Fruit fly (Drosophila melanogaster) whole organism, embryonic: Measurements from ENCODE around the gene Trs20.
A peak's percentile ranks its signal among the peaks of the same experiment; 100 is the strongest.

Source experiments
- Adf1 ChIP-seq: fragments of 200-800 bp; sonication (Bioruptor generic); IDR thresholded peaks from 2 replicates; pipeline ENCODE4 v1.3.6; 2022; ENCODE audit warnings: missing biosample characterization, missing genetic modification characterization
- CG1024 ChIP-seq: fragments of 200-800 bp; sonication (Bioruptor generic); IDR thresholded peaks from 2 replicates; pipeline ENCODE4 v1.3.6; 2022; ENCODE audit warnings: missing biosample characterization, missing genetic modification characterization
- CG10267 ChIP-seq: fragments of 200-800 bp; sonication (Bioruptor generic); optimal IDR thresholded peaks from 2 replicates; lab custom pipeline; 2018; ENCODE audit warnings: missing biosample characterization, mild to moderate bottlenecking, missing genetic modification characterization, moderate library complexity
- CG10274 ChIP-seq: fragments of 200-800 bp; sonication (Bioruptor generic); optimal IDR thresholded peaks from 3 replicates; lab custom pipeline; 2017; ENCODE audit warnings: missing biosample characterization, mild to moderate bottlenecking, missing genetic modification characterization
- CG10565 ChIP-seq: fragments of 200-800 bp; sonication (Bioruptor generic); optimal IDR thresholded peaks from 3 replicates; lab custom pipeline; 2016; ENCODE audit warnings: missing biosample characterization, mild to moderate bottlenecking, missing genetic modification characterization
- CG11085 ChIP-seq: fragments of 200-800 bp; sonication (Bioruptor generic); IDR thresholded peaks from 2 replicates; pipeline ENCODE4 v1.3.6; 2022; ENCODE audit warnings: missing biosample characterization, missing genetic modification characterization
- CG14860 ChIP-seq: fragments of 200-800 bp; sonication (Bioruptor generic); IDR thresholded peaks from 3 replicates; pipeline ENCODE4 v1.3.6; 2022; ENCODE audit warnings: missing biosample characterization, missing genetic modification characterization; ENCODE audit not compliant: partially characterized antibody
- CG16779 ChIP-seq: fragments of 200-800 bp; sonication (Bioruptor generic); IDR thresholded peaks from 2 replicates; pipeline ENCODE4 v1.3.6; 2022; ENCODE audit warnings: missing biosample characterization, missing genetic modification characterization
- CG17802 ChIP-seq: fragments of 200-800 bp; sonication (Bioruptor generic); optimal IDR thresholded peaks from 2 replicates; lab custom pipeline; 2018; ENCODE audit warnings: missing biosample characterization, mild to moderate bottlenecking, missing genetic modification characterization, moderate library complexity
- CG18764 ChIP-seq: fragments of 200-800 bp; sonication (Bioruptor generic); optimal IDR thresholded peaks from 3 replicates; lab custom pipeline; 2016; ENCODE audit warnings: missing biosample characterization, missing genetic modification characterization
- CG2120 ChIP-seq: fragments of 200-800 bp; sonication (Bioruptor generic); optimal IDR thresholded peaks from 3 replicates; lab custom pipeline; 2016; ENCODE audit warnings: missing biosample characterization, missing genetic modification characterization
- CG34224 ChIP-seq: fragments of 200-800 bp; sonication (Bioruptor generic); IDR thresholded peaks from 3 replicates; pipeline ENCODE4 v1.3.6; 2022; ENCODE audit warnings: missing biosample characterization, missing genetic modification characterization; ENCODE audit not compliant: partially characterized antibody
- CG42726 ChIP-seq: fragments of 200-800 bp; sonication (Bioruptor generic); IDR thresholded peaks from 2 replicates; pipeline ENCODE4 v1.3.6; 2022; ENCODE audit warnings: missing biosample characterization, missing genetic modification characterization; ENCODE audit not compliant: partially characterized antibody
- CG8359 ChIP-seq: fragments of 200-800 bp; sonication (Bioruptor generic); optimal IDR thresholded peaks from 2 replicates; lab custom pipeline; 2017; ENCODE audit warnings: missing biosample characterization, mild to moderate bottlenecking, missing genetic modification characterization, borderline replicate concordance
- CG8388 ChIP-seq: fragments of 200-800 bp; sonication (Bioruptor generic); optimal IDR thresholded peaks from 2 replicates; lab custom pipeline; 2019; ENCODE audit warnings: missing biosample characterization, mild to moderate bottlenecking, missing genetic modification characterization, moderate library complexity
- CG8924 ChIP-seq: fragments of 200-800 bp; optimal IDR thresholded peaks from 3 replicates; lab custom pipeline; 2019; ENCODE audit warnings: missing biosample characterization, mild to moderate bottlenecking, missing genetic modification characterization, moderate library complexity
- CG9727 ChIP-seq: fragments of 200-800 bp; sonication (Bioruptor generic); optimal IDR thresholded peaks from 3 replicates; lab custom pipeline; 2017; ENCODE audit warnings: missing biosample characterization, mild to moderate bottlenecking, missing genetic modification characterization
- CHES-1-like ChIP-seq: fragments of 200-800 bp; sonication (Bioruptor generic); optimal IDR thresholded peaks from 2 replicates; lab custom pipeline; 2016; ENCODE audit warnings: missing biosample characterization, missing genetic modification characterization
- Deaf1 ChIP-seq: fragments of 200-800 bp; optimal IDR thresholded peaks from 3 replicates; lab custom pipeline; 2019; ENCODE audit warnings: missing biosample characterization, mild to moderate bottlenecking, missing genetic modification characterization, moderate library complexity
- Fer3 ChIP-seq: fragments of 200-800 bp; sonication (Bioruptor generic); optimal IDR thresholded peaks from 2 replicates; lab custom pipeline; 2018; ENCODE audit warnings: missing biosample characterization, mild to moderate bottlenecking, missing genetic modification characterization, moderate library complexity
- Jarid2 ChIP-seq: fragments of 200-800 bp; sonication (Bioruptor generic); optimal IDR thresholded peaks from 3 replicates; lab custom pipeline; 2017; ENCODE audit warnings: mild to moderate bottlenecking, missing biosample characterization, missing genetic modification reagents, missing genetic modification characterization
- Lim3 ChIP-seq: fragments of 200-800 bp; sonication (Bioruptor generic); IDR thresholded peaks from 2 replicates; pipeline ENCODE4 v1.3.6; 2022; ENCODE audit warnings: missing biosample characterization, missing genetic modification characterization
- Meics ChIP-seq: fragments of 200-800 bp; sonication (Bioruptor generic); optimal IDR thresholded peaks from 2 replicates; lab custom pipeline; 2017; ENCODE audit warnings: missing biosample characterization, mild to moderate bottlenecking, missing genetic modification characterization
- NC2α ChIP-seq: fragments of 200-800 bp; sonication (Bioruptor generic); optimal IDR thresholded peaks from 2 replicates; lab custom pipeline; 2016; ENCODE audit warnings: missing biosample characterization, missing genetic modification characterization
- Neu2 ChIP-seq: fragments of 200-800 bp; sonication (Bioruptor generic); optimal IDR thresholded peaks from 3 replicates; lab custom pipeline; 2016; ENCODE audit warnings: missing biosample characterization, missing genetic modification characterization, borderline replicate concordance
- Nf-YA ChIP-seq: fragments of 200-800 bp; sonication (Bioruptor generic); IDR thresholded peaks from 2 replicates; pipeline ENCODE4 v1.3.6; 2022; ENCODE audit warnings: missing biosample characterization, missing genetic modification characterization
- Optix ChIP-seq: fragments of 200-800 bp; sonication (Bioruptor generic); IDR thresholded peaks from 3 replicates; pipeline ENCODE4 v1.3.6; 2022; ENCODE audit warnings: missing biosample characterization, missing genetic modification characterization
- Ptx1 ChIP-seq: fragments of 200-800 bp; sonication (Bioruptor generic); IDR thresholded peaks from 2 replicates; pipeline ENCODE4 v1.3.6; 2022; ENCODE audit warnings: missing biosample characterization, missing genetic modification characterization
- amos ChIP-seq: fragments of 200-800 bp; sonication (Bioruptor generic); IDR thresholded peaks from 2 replicates; pipeline ENCODE4 v1.3.6; 2022; ENCODE audit warnings: missing biosample characterization, missing genetic modification characterization; ENCODE audit not compliant: partially characterized antibody
- ato ChIP-seq: fragments of 200-800 bp; sonication (Bioruptor generic); IDR thresholded peaks from 2 replicates; pipeline ENCODE4 v1.3.6; 2022; ENCODE audit warnings: missing biosample characterization, missing genetic modification characterization; ENCODE audit not compliant: partially characterized antibody
- chn ChIP-seq: fragments of 200-800 bp; sonication (Bioruptor generic); optimal IDR thresholded peaks from 2 replicates; lab custom pipeline; 2016; ENCODE audit warnings: missing biosample characterization, missing genetic modification characterization
- danr ChIP-seq: fragments of 200-800 bp; sonication (Bioruptor generic); IDR thresholded peaks from 2 replicates; pipeline ENCODE4 v1.3.6; 2022; ENCODE audit warnings: missing biosample characterization, missing genetic modification characterization
- fd102C ChIP-seq: fragments of 200-800 bp; sonication (Bioruptor generic); optimal IDR thresholded peaks from 2 replicates; lab custom pipeline; 2018; ENCODE audit warnings: missing biosample characterization, mild to moderate bottlenecking, missing genetic modification characterization, moderate library complexity
- gcm2 ChIP-seq: fragments of 200-800 bp; sonication (Bioruptor generic); optimal IDR thresholded peaks from 2 replicates; lab custom pipeline; 2016; ENCODE audit warnings: missing biosample characterization, missing genetic modification characterization
- grn ChIP-seq: fragments of 200-800 bp; sonication (Bioruptor generic); optimal IDR thresholded peaks from 3 replicates; lab custom pipeline; 2017; ENCODE audit warnings: missing biosample characterization, missing genetic modification characterization
- jing ChIP-seq: fragments of 200-800 bp; sonication (Bioruptor generic); optimal IDR thresholded peaks from 2 replicates; lab custom pipeline; 2018; ENCODE audit warnings: missing biosample characterization, mild to moderate bottlenecking, missing genetic modification characterization
- klu ChIP-seq: fragments of 200-800 bp; sonication (Bioruptor generic); IDR thresholded peaks from 2 replicates; pipeline ENCODE4 v1.3.6; 2022; ENCODE audit warnings: missing biosample characterization, missing genetic modification characterization
- knrl ChIP-seq: fragments of 200-800 bp; sonication (Bioruptor generic); IDR thresholded peaks from 3 replicates; pipeline ENCODE4 v1.3.6; 2022; ENCODE audit warnings: missing biosample characterization, missing genetic modification characterization; ENCODE audit not compliant: partially characterized antibody
- lbe ChIP-seq: fragments of 200-800 bp; sonication (Bioruptor generic); optimal IDR thresholded peaks from 2 replicates; lab custom pipeline; 2016; ENCODE audit warnings: missing biosample characterization, mild to moderate bottlenecking, missing genetic modification characterization
- luna ChIP-seq: fragments of 200-800 bp; sonication (Bioruptor generic); optimal IDR thresholded peaks from 2 replicates; lab custom pipeline; 2016; ENCODE audit warnings: missing biosample characterization, missing genetic modification characterization
- nerfin-2 ChIP-seq: fragments of 200-800 bp; sonication (Bioruptor generic); IDR thresholded peaks from 2 replicates; pipeline ENCODE4 v1.3.6; 2022; ENCODE audit warnings: missing biosample characterization, missing genetic modification characterization; ENCODE audit not compliant: partially characterized antibody
- p53 ChIP-seq: fragments of 200-800 bp; sonication (Bioruptor generic); optimal IDR thresholded peaks from 2 replicates; lab custom pipeline; 2016; ENCODE audit warnings: missing biosample characterization, missing genetic modification characterization
- pan ChIP-seq, 4 experiments: fragments of >200 bp in 3 of 4; fragments of 200-800 bp in 1 of 4; sonication (Bioruptor generic) in 1 of 4; optimal IDR thresholded peaks in 3 of 4; IDR thresholded peaks in 1 of 4; 2 replicates each; pipeline versions ENCODE4 v1.3.6 to Lab custom; 2017 to 2022; ENCODE audit warnings: missing biosample characterization in 2 of 4, missing genetic modification characterization in 2 of 4, mixed read lengths in 1 of 4
- phol ChIP-seq: fragments of 200-800 bp; sonication (Bioruptor generic); optimal IDR thresholded peaks from 3 replicates; lab custom pipeline; 2018; ENCODE audit warnings: missing biosample characterization, mild to moderate bottlenecking, missing genetic modification characterization, moderate library complexity
- sens ChIP-seq: fragments of 200-800 bp; sonication (Bioruptor generic); peaks from one replicate; lab custom pipeline; 2016; ENCODE audit warnings: missing biosample characterization, missing genetic modification characterization
- tin ChIP-seq: fragments of 200-800 bp; sonication (Bioruptor generic); optimal IDR thresholded peaks from 3 replicates; lab custom pipeline; 2016; ENCODE audit warnings: missing biosample characterization, missing genetic modification characterization
- toy ChIP-seq: fragments of 200-800 bp; sonication (Bioruptor generic); IDR thresholded peaks from 2 replicates; pipeline ENCODE4 v1.3.6; 2022; ENCODE audit warnings: missing biosample characterization, missing genetic modification characterization
- ttk ChIP-seq: fragments of 200-800 bp; sonication (Bioruptor generic); IDR thresholded peaks from 2 replicates; pipeline ENCODE4 v2.1.2; 2022; ENCODE audit warnings: missing biosample characterization, missing genetic modification characterization

Trs20 gene

DNA sequence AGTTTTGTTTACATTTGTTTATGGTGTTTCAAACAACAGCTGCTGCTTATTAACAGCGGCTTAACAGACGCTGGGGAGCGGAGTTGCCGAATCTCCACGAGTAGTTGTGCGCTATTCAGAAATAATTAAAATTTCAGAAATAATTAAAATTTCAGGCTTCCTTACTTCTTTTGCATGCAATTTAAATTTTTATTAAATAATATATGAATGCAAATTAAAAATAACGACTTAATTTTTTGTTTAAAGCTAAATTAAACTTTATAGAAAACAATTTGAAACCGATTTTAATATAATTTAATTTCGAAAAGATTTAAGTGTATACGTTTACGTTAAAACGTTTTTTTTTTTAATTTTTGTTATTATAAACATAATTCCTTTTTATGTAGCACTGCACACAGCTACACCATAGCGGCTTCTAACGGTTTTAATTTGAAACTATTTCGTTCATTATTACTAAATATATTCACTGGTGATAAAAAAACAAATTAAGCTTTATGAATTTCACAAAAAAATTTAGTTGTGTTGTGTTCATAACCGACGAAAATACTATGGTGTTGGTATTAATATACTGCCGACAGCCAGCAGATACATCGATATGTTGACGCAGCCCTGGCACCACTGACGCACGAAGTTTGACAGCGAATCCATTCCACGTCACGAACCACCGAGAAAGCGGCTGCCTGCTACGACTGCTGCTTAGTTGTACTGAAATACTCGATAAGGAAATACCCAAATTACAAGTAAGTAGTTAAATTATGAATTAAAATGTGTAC is 2.3 kb downstream of the Trs20 start, which contains the start of gene SsRbeta (continued):
- no peak for TF ChIP-seq CG8359 (GFP tag; lab: Kevin White, UChicago)
- peak; percentile 7 for TF ChIP-seq Fer3 (tag; lab: Kevin White, UChicago)
- TF ChIP-seq luna (GFP tag; lab: Kevin White, UChicago) = no peak
- no peak for TF ChIP-seq CG17802 (tag; lab: Kevin White, UChicago)
- peak; percentile 37 for TF ChIP-seq Jarid2
- TF ChIP-seq CG16779 (GFP tag; lab: Robert Waterston, UW) = peak; percentile 46; the same call in 1 of the 2 replicates
- TF ChIP-seq lbe (GFP tag; lab: Kevin White, UChicago) = no peak
- TF ChIP-seq CG10565 (GFP tag; lab: Kevin White, UChicago) = no peak
- TF ChIP-seq Deaf1 = peak; percentile 96
- no peak for TF ChIP-seq Adf1
- TF ChIP-seq tin = peak; percentile 26
- no peak for TF ChIP-seq CG2120 (GFP tag; lab: Kevin White, UChicago)
- TF ChIP-seq pan (optimal IDR thresholded peaks at IDR 0.05; lab: Kevin White, UChicago) = no peak
- TF ChIP-seq pan (GFP tag; optimal IDR thresholded peaks at IDR 0.05 in 1 of 2, IDR thresholded peaks at IDR 0.05 in 1 of 2) = peak in 1 of 2 experiments; percentile 66
- TF ChIP-seq CG8388 (GFP tag; lab: Kevin White, UChicago) = peak; percentile 4
- no peak for TF ChIP-seq Optix (GFP tag; lab: Robert Waterston, UW)
- TF ChIP-seq ato (GFP tag; lab: Robert Waterston, UW) = peak; percentile 50; the same call in 1 of the 2 replicates
- no peak for TF ChIP-seq danr (GFP tag; lab: Robert Waterston, UW)
- peak; percentile 43 for TF ChIP-seq Meics (GFP tag; lab: Kevin White, UChicago)
- peak; percentile 4; the same call in 1 of the 2 replicates for TF ChIP-seq Ptx1 (GFP tag; lab: Robert Waterston, UW)
- no peak for TF ChIP-seq Lim3 (GFP tag; lab: Robert Waterston, UW)
- TF ChIP-seq klu (GFP tag; lab: Robert Waterston, UW) = no peak
- TF ChIP-seq fd102C (GFP tag; lab: Kevin White, UChicago) = no peak
- peak; percentile 43 for TF ChIP-seq CG9727 (GFP tag; lab: Kevin White, UChicago)
- TF ChIP-seq toy (GFP tag; lab: Robert Waterston, UW) = no peak
- peak; percentile 43; the same call in 2 of the 3 replicates for TF ChIP-seq CG14860
- TF ChIP-seq jing (GFP tag; lab: Kevin White, UChicago) = no peak
- TF ChIP-seq sens (GFP tag; lab: Kevin White, UChicago) = peak; percentile 45
- peak; percentile 76 for TF ChIP-seq knrl (GFP tag; lab: Robert Waterston, UW)
- peak; percentile 61; the same call in 1 of the 2 replicates for TF ChIP-seq CG1024 (GFP tag; lab: Robert Waterston, UW)
- peak; percentile 45 for TF ChIP-seq nerfin-2 (GFP tag; lab: Robert Waterston, UW)
- 0 out of 2 replicates have a peak, but pooled peaks have one; percentile 11 for TF ChIP-seq Nf-YA (GFP tag; lab: Robert Waterston, UW)
- no peak for TF ChIP-seq grn (GFP tag; lab: Kevin White, UChicago)
- TF ChIP-seq CG34224 (GFP tag; lab: Robert Waterston, UW) = peak; percentile 59
- TF ChIP-seq amos (GFP tag; lab: Robert Waterston, UW) = peak; percentile 88; the same call in 1 of the 2 replicates
- TF ChIP-seq CHES-1-like (GFP tag; lab: Kevin White, UChicago) = peak; percentile 60
- TF ChIP-seq Neu2 (GFP tag; lab: Kevin White, UChicago) = no peak
- TF ChIP-seq NC2α = no peak
- TF ChIP-seq p53 (GFP tag; lab: Kevin White, UChicago) = no peak
- TF ChIP-seq ttk (GFP tag; lab: Robert Waterston, UW) = peak; percentile 50
- no peak for TF ChIP-seq gcm2
- peak; percentile 5 for TF ChIP-seq CG8924
- TF ChIP-seq CG10274 = no peak
- no peak for TF ChIP-seq chn (GFP tag; lab: Kevin White, UChicago)
- no peak for TF ChIP-seq CG18764
- TF ChIP-seq CG10267 = peak; percentile 34
- peak; percentile 35 for TF ChIP-seq phol
- peak; percentile 78; the same call in 1 of the 2 replicates for TF ChIP-seq CG42726 (GFP tag; lab: Robert Waterston, UW)
- no peak for TF ChIP-seq CG11085 (GFP tag; lab: Robert Waterston, UW)
